Worm (Caenorhabditis elegans): Measurements from ENCODE around the gene acy-2.

Gene acy-2

DNA sequence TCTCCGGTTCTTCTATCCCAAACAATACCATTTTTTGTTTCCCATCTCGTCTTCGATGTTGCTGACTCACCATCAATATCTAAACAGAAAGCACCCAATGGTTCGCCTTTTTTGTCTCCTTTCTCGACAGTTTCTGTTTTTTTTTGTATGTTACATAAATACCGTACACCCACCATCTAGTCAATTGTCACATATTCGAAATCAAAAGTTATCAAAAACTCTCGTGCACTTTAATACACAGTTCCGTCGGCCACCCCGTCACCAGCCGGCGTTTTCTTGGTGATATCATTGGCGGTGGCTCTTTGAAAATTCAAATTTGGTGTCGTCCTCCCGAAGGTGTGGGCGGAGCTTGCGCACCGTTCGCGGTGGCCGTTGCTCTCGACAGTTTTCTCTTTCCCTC, 32.1 kb downstream of the acy-2 start:
- TF ChIP-seq hlh-17 (GFP tag; optimal IDR thresholded peaks at IDR 0.05; ENCODE audit: borderline replicate concordance) (no peak), ceh-82 (tag; optimal IDR thresholded peaks at IDR 0.05) (no peak), lin-14 (GFP tag; optimal IDR thresholded peaks at IDR 0.05) (no peak), efl-1 (optimal IDR thresholded peaks at IDR 0.05) (no peak), efl-1 (GFP tag; optimal IDR thresholded peaks at IDR 0.05 in 1 of 2) (peak in 1 of 2 experiments; percentile 0)

DNA sequence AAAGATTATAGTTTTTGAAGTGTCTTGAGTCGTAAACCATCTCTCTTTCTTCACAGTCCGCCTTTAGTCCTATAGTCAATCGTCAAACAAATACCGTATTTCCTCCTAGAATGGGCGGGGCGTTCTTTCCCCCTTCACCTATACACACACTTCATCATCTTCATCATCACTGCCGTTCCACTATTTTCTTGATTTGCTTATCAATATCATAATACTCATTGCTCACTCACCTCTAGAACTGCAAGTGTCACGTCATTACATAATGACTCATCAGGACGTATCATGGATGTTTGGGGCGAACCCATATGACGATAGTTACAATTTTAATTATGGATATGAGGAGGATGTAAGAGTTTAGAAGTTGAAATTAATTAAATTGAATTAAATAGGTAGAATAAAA, 34.8 kb downstream of the acy-2 start:
- TF ChIP-seq C34B4.2 (tag; optimal IDR thresholded peaks at IDR 0.05) = no peak
- no peak for TF ChIP-seq egl-27 (tag; optimal IDR thresholded peaks at IDR 0.05)
- TF ChIP-seq unc-130 (tag; optimal IDR thresholded peaks at IDR 0.05) = no peak
- TF ChIP-seq sox-4 (tag; optimal IDR thresholded peaks at IDR 0.05) = no peak

DNA sequence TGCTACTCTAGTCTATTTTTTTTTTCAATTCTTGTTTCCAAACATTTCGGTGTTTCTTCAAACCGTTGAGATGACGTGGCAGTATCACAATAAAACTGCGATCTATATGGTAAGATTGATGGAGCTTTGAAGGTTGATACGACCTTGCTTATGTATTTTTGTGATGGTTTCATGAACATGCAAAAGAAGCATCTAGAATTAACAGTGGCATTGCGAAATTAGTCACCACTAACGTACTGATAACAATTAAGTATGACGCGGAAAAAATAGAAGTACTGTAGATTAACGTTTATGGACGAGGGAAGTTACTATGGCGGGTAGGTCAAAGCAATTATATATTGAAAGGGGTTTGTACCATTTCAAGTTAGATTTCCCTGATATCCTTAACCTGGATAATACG, 36.6 kb downstream of the acy-2 start:
- TF ChIP-seq nhr-237 (tag; optimal IDR thresholded peaks at IDR 0.05) = no peak
- no peak for TF ChIP-seq alr-1 (tag; optimal IDR thresholded peaks at IDR 0.05; ENCODE audit: borderline replicate concordance)
- no peak for TF ChIP-seq hpl-2 (GFP tag; optimal IDR thresholded peaks at IDR 0.05)
- no peak for TF ChIP-seq vab-15 (tag; optimal IDR thresholded peaks at IDR 0.05)
- TF ChIP-seq elt-2 (tag; optimal IDR thresholded peaks at IDR 0.05) = no peak
- no peak for TF ChIP-seq efl-1 (optimal IDR thresholded peaks at IDR 0.05)
- TF ChIP-seq efl-1 (GFP tag; optimal IDR thresholded peaks at IDR 0.05 in 1 of 2) = peak in 1 of 2 experiments; percentile 13
- no peak for TF ChIP-seq unc-62 (GFP tag; optimal IDR thresholded peaks at IDR 0.05)

DNA sequence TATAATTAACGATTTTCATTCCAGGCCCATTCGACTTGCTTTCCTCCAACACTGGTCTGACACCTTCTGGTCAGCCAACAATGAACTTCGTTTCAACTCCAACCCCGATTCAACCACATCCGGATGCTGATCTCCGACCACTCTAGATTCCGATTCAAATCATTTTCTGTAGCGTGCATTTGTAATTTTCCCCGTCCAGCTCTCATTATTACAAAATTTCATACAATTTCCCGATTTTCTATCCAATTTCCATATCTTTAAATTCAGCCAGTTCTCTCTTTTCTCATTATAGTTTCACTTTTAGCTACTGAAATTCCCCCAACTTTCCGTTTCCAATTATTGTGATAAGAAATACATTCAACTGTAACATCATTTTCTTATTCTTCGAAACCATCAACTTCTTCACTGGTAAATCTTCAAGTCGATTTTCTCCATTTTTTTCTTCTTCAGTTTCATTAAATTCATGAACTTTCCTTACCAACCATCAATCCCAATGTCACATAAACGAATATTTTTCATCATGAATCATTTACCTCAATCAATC, 39.8 kb downstream of the acy-2 start:
- TF ChIP-seq unc-30 (tag; optimal IDR thresholded peaks at IDR 0.05) (no peak), efl-1 (optimal IDR thresholded peaks at IDR 0.05) (no peak), efl-1 (GFP tag; optimal IDR thresholded peaks at IDR 0.05 in 1 of 2) (peak in 1 of 2 experiments; percentile 60)

DNA sequence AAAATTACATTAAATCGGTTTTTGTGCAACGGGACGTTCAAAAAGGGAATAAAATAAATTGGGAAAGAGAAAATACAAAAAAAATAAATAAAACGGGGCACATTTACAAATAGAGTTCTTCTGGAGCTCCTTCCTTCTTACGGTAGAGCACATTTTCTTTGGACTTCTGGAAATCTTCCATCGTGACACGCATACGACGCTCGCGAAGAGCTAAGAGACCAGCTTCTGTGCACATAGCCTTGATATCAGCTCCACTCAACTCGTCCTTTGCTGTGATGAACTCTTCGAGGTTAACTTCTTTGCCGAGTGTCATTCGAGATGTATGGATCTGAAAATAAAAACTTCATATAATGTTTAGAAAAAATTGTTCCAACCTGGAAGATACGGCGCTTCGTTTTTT, 40.3 kb downstream of the acy-2 start:
- TF ChIP-seq nhr-85 (tag) (peak; percentile 56), sup-37 (GFP tag; optimal IDR thresholded peaks at IDR 0.05) (no peak)

DNA sequence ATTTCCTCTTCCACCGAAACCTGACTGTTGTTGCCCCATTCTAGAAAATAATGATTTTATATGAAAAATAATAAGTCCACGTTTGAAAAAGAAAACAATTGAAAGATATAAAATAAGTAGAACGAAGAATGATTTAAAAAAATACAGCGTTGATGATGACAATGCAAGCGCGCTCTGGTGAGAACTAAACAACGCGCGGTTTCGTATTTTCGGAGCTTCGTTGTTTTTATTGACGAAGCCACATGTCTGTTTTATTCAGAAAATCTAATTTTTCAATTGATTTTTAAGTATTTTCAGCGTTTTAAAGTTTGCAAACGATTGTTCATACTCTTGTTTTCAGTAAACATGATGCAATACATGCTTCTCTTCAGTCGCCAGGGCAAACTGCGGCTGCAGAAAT, 41.8 kb downstream of the acy-2 start, which contains the start of the genes rpt-2 and aps-1:
TSS of gene rpt-2 (minus strand) at position 40 of the 400 bp plus-strand sequence.
TSS of gene aps-1 (plus strand) at position 341 of the 400 bp plus-strand sequence.
- TF ChIP-seq nhr-11 (tag; optimal IDR thresholded peaks at IDR 0.05) (no peak), efl-1 (optimal IDR thresholded peaks at IDR 0.05) (peak; percentile 87), efl-1 (GFP tag; optimal IDR thresholded peaks at IDR 0.05 in 1 of 2) (peak; percentile 83 to 98), nhr-76 (tag; optimal IDR thresholded peaks at IDR 0.05) (no peak), sox-4 (tag; optimal IDR thresholded peaks at IDR 0.05) (peak; percentile 63), nhr-237 (tag; optimal IDR thresholded peaks at IDR 0.05) (peak; percentile 43), skn-1 (tag; optimal IDR thresholded peaks at IDR 0.05) (peak; percentile 100), swsn-7 (tag; optimal IDR thresholded peaks at IDR 0.05) (peak; percentile 87), mab-9 (GFP tag; IDR thresholded peaks at IDR 0.05) (no peak), zag-1 (tag; optimal IDR thresholded peaks at IDR 0.05) (no peak), ceh-8 (GFP tag; optimal IDR thresholded peaks at IDR 0.05) (peak; percentile 42), Y116A8C.19 (tag; optimal IDR thresholded peaks at IDR 0.05; ENCODE audit: borderline replicate concordance) (no peak), fkh-4 (tag; optimal IDR thresholded peaks at IDR 0.05; ENCODE audit: borderline replicate concordance) (no peak), unc-86 (tag; optimal IDR thresholded peaks at IDR 0.05) (peak; percentile 79), grh-1 (GFP tag; IDR thresholded peaks at IDR 0.05) (peak; percentile 44; the same call in 1 of the 2 replicates), irx-1 (tag; optimal IDR thresholded peaks at IDR 0.05) (peak; percentile 81), elt-3 (tag; optimal IDR thresholded peaks at IDR 0.05) (peak in 2 of 6 experiments; percentile 64 to 87), C04F5.9 (tag; optimal IDR thresholded peaks at IDR 0.05) (peak; percentile 45), ceh-82 (tag; optimal IDR thresholded peaks at IDR 0.05) (peak; percentile 73 to 86 (median 86)), alr-1 (tag; optimal IDR thresholded peaks at IDR 0.05; ENCODE audit: borderline replicate concordance) (no peak), C16A3.4 (tag; optimal IDR thresholded peaks at IDR 0.05) (peak; percentile 94), lin-14 (GFP tag; optimal IDR thresholded peaks at IDR 0.05) (peak; percentile 89), sup-37 (GFP tag; optimal IDR thresholded peaks at IDR 0.05) (no peak), aha-1 (tag; optimal IDR thresholded peaks at IDR 0.05) (no peak), dpl-1 (GFP tag; optimal IDR thresholded peaks at IDR 0.05) (peak; percentile 76 to 85 (median 83)), sptf-1 (tag; optimal IDR thresholded peaks at IDR 0.05) (no peak), unc-130 (tag; optimal IDR thresholded peaks at IDR 0.05) (peak; percentile 95), lin-15B (tag; optimal IDR thresholded peaks at IDR 0.05) (peak; percentile 96), elt-2 (tag; optimal IDR thresholded peaks at IDR 0.05) (peak; percentile 15), hlh-17 (GFP tag; optimal IDR thresholded peaks at IDR 0.05; ENCODE audit: borderline replicate concordance) (no peak), nhr-20 (tag; optimal IDR thresholded peaks at IDR 0.05) (peak; percentile 92), vab-15 (tag; optimal IDR thresholded peaks at IDR 0.05) (no peak), efl-3 (GFP tag; optimal IDR thresholded peaks at IDR 0.05) (no peak), blmp-1 (tag; optimal IDR thresholded peaks at IDR 0.05) (peak; percentile 85)

All from whole organism, L1 larva.